Worm (Caenorhabditis elegans) whole organism, L4/young adult: ENCODE measurements around the gene egl-21.

Experiments used
- W03F9.2 ChIP-seq: fragments of 150-350 bp; optimal IDR thresholded peaks from 2 replicates; lab custom pipeline; 2014; ENCODE audit warnings: missing biosample characterization, missing genetic modification characterization
- dao-5 ChIP-seq: sonication (generic microtip); optimal IDR thresholded peaks from 2 replicates; lab custom pipeline; 2016; ENCODE audit warnings: missing genotype, missing genetic modification characterization, moderate library complexity, missing compliant biosample characterization

- TF ChIP-seq W03F9.2 (tag; lab: Kevin White, UChicago) (no peak), dao-5 (tag; lab: Kevin White, UChicago) (no peak)
Measured at ce11 chrIV:10453001-10453400, 28.6 kb downstream of the egl-21 start, which contains the start of gene F01D4.8.
